Worm (Caenorhabditis elegans): Measurements from ENCODE around the gene B0228.7.

DNA sequence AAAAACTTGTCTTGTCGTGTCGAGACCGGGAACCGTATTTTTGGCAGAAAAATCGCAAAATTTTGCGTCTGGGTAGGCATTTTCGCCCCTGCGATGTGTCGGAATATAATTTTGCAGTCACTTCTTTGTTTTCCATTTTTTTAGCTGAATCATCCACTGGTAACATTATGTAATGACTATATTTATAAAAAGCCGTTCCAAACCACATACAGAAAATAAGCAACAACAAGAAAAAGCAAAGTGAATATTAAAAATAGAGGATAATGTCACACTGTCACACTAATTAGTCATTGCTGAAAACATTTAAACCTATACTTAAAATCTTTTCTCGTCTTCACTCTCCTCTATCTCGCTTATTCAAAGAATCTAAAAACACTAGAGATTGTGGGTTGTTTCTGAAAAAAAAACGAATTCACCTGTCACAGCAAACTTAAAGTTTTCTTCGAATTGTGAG, 49.5 kb downstream of the B0228.7 start, which contains the start of gene sre-1:
- TF ChIP-seq fkh-4 (tag; optimal IDR thresholded peaks at IDR 0.05; ENCODE audit: borderline replicate concordance): no peak
- no peak for TF ChIP-seq fos-1 (tag; optimal IDR thresholded peaks at IDR 0.05)
- TF ChIP-seq nhr-47 (tag; optimal IDR thresholded peaks at IDR 0.05): no peak
